Fruit fly (Drosophila melanogaster) whole organism, embryonic: ENCODE results near the gene AspRS-m.

ENCODE experiments used
- CG10462 ChIP-seq: fragments of 200-800 bp; sonication (Bioruptor generic); optimal IDR thresholded peaks from 2 replicates; lab custom pipeline; 2016; ENCODE audit warnings: missing biosample characterization, missing genetic modification characterization
- NK7.1 ChIP-seq: fragments of 200-800 bp; sonication (Bioruptor generic); optimal IDR thresholded peaks from 3 replicates; lab custom pipeline; 2016; ENCODE audit warnings: missing biosample characterization, missing genetic modification characterization
- Oli ChIP-seq: fragments of 200-800 bp; sonication (Bioruptor generic); optimal IDR thresholded peaks from 2 replicates; lab custom pipeline; 2018; ENCODE audit warnings: missing biosample characterization, mild to moderate bottlenecking, missing genetic modification characterization, moderate library complexity
- bab2 ChIP-seq: fragments of 200-800 bp; sonication (Bioruptor generic); optimal IDR thresholded peaks from 2 replicates; lab custom pipeline; 2016; ENCODE audit warnings: missing biosample characterization, missing genetic modification characterization
- pros ChIP-seq: fragments of 200-800 bp; sonication (Bioruptor generic); optimal IDR thresholded peaks from 3 replicates; lab custom pipeline; 2019; ENCODE audit warnings: missing biosample characterization, mild to moderate bottlenecking, missing genetic modification characterization, moderate library complexity
- pzg ChIP-seq: fragments of 200-800 bp; sonication (Bioruptor generic); optimal IDR thresholded peaks from 3 replicates; lab custom pipeline; 2018; ENCODE audit warnings: missing biosample characterization, mild to moderate bottlenecking, missing genetic modification characterization, moderate library complexity
- sug ChIP-seq: fragments of 200-800 bp; optimal IDR thresholded peaks from 2 replicates; lab custom pipeline; 2019; ENCODE audit warnings: missing biosample characterization, mild to moderate bottlenecking, missing genetic modification characterization, moderate library complexity

dm6 chr2L:16837158-16837557, 10.3 kb downstream of the AspRS-m start, which contains the start of gene Nepl9:
- TF ChIP-seq pros (no peak), pzg (no peak), Oli (tag; lab: Kevin White, UChicago) (no peak), sug (tag; lab: Kevin White, UChicago) (no peak), CG10462 (no peak), bab2 (no peak), NK7.1 (GFP tag; lab: Kevin White, UChicago) (no peak)
